Worm (Caenorhabditis elegans): Measurements from ENCODE around the gene unc-84.

Gene unc-84

ce11 chrX:13584725-13585371 lies at the start of gene unc-84:
TSS of gene unc-84 (plus strand) at chrX:13584775.
- peak; percentile 52 for TF ChIP-seq sdc-2 (tag; optimal IDR thresholded peaks at IDR 0.05)
- peak; percentile 28 for TF ChIP-seq ceh-2 (tag; optimal IDR thresholded peaks at IDR 0.05)
- peak; percentile 72 for TF ChIP-seq C08G9.2 (tag; optimal IDR thresholded peaks at IDR 0.05)
- TF ChIP-seq ama-1 (optimal IDR thresholded peaks at IDR 0.05): no peak
- TF ChIP-seq ceh-31 (tag; optimal IDR thresholded peaks at IDR 0.05): peak; percentile 64
- TF ChIP-seq ceh-34 (tag; optimal IDR thresholded peaks at IDR 0.05): peak; percentile 97
- peak; percentile 34 for TF ChIP-seq ref-2 (tag; optimal IDR thresholded peaks at IDR 0.05)
- no peak for TF ChIP-seq ttx-3 (tag; optimal IDR thresholded peaks at IDR 0.05)
- peak; percentile 53 for TF ChIP-seq tbx-2 (tag; optimal IDR thresholded peaks at IDR 0.05)
- TF ChIP-seq pros-1 (tag; optimal IDR thresholded peaks at IDR 0.05): peak; percentile 7
- no peak for TF ChIP-seq nhr-232 (tag; optimal IDR thresholded peaks at IDR 0.05)
- no peak for TF ChIP-seq pax-1 (tag; optimal IDR thresholded peaks at IDR 0.05)
- no peak for TF ChIP-seq hlh-15 (tag; optimal IDR thresholded peaks at IDR 0.05)
- TF ChIP-seq gmeb-2 (tag; optimal IDR thresholded peaks at IDR 0.05): no peak
- no peak for TF ChIP-seq hlh-6 (tag; optimal IDR thresholded peaks at IDR 0.05)
- peak; percentile 32 for TF ChIP-seq ets-4 (tag; optimal IDR thresholded peaks at IDR 0.05)

ce11 chrX:13536759-13537158 lies 47.8 kb upstream of the unc-84 start, which contains the start of gene R01E6.5:
TSS of gene R01E6.5 (plus strand) at chrX:13537059.
- TF ChIP-seq pha-4 (tag; optimal IDR thresholded peaks at IDR 0.05) (no peak), fkh-6 (tag; optimal IDR thresholded peaks at IDR 0.05) (no peak), ceh-48 (tag; optimal IDR thresholded peaks at IDR 0.05) (no peak), pros-1 (tag; optimal IDR thresholded peaks at IDR 0.05) (no peak), madf-2 (tag; optimal IDR thresholded peaks at IDR 0.05) (no peak), sox-4 (tag; optimal IDR thresholded peaks at IDR 0.05) (no peak), unc-55 (GFP tag; optimal IDR thresholded peaks at IDR 0.05) (no peak), dve-1 (tag; optimal IDR thresholded peaks at IDR 0.05) (no peak), syd-9 (tag; optimal IDR thresholded peaks at IDR 0.05) (no peak), C38D4.7 (GFP tag; optimal IDR thresholded peaks at IDR 0.05) (no peak), lim-6 (tag; optimal IDR thresholded peaks at IDR 0.05) (no peak), ceh-18 (tag; optimal IDR thresholded peaks at IDR 0.05) (no peak), sdc-2 (tag; optimal IDR thresholded peaks at IDR 0.05) (no peak), odd-2 (tag; optimal IDR thresholded peaks at IDR 0.05) (no peak), ceh-34 (tag; optimal IDR thresholded peaks at IDR 0.05) (no peak)

- TF ChIP-seq ets-4 (tag; optimal IDR thresholded peaks at IDR 0.05): no peak
- no peak for TF ChIP-seq elt-4 (tag; optimal IDR thresholded peaks at IDR 0.05)
- TF ChIP-seq rnt-1 (tag; optimal IDR thresholded peaks at IDR 0.05): no peak
- no peak for TF ChIP-seq unc-3 (GFP tag; conservative IDR thresholded peaks at IDR 0.05)
- TF ChIP-seq unc-3 (tag; optimal IDR thresholded peaks at IDR 0.05): no peak
- no peak for TF ChIP-seq ceh-45 (GFP tag; IDR thresholded peaks at IDR 0.05)
- TF ChIP-seq F13H6.1 (tag; optimal IDR thresholded peaks at IDR 0.05): no peak
- TF ChIP-seq sox-4 (tag; optimal IDR thresholded peaks at IDR 0.05): no peak
- no peak for TF ChIP-seq ceh-24 (tag; optimal IDR thresholded peaks at IDR 0.05)
- no peak for TF ChIP-seq ceh-34 (tag; optimal IDR thresholded peaks at IDR 0.05)
- no peak for TF ChIP-seq Y22D7AL.16 (tag; optimal IDR thresholded peaks at IDR 0.05)
- TF ChIP-seq ceh-6 (GFP tag; optimal IDR thresholded peaks at IDR 0.05): no peak
- no peak for TF ChIP-seq ceh-2 (tag; optimal IDR thresholded peaks at IDR 0.05)
- no peak for TF ChIP-seq syd-9 (tag; optimal IDR thresholded peaks at IDR 0.05)
- TF ChIP-seq ceh-48 (tag; optimal IDR thresholded peaks at IDR 0.05): no peak
- no peak for TF ChIP-seq zip-5 (tag; optimal IDR thresholded peaks at IDR 0.05)
- no peak for TF ChIP-seq hlh-15 (tag; optimal IDR thresholded peaks at IDR 0.05)
- no peak for TF ChIP-seq nfya-1 (tag; optimal IDR thresholded peaks at IDR 0.05)
- TF ChIP-seq eyg-1 (tag; optimal IDR thresholded peaks at IDR 0.05): no peak
Measured at ce11 chrX:13539701-13540100, 44.9 kb upstream of the unc-84 start.
